Worm (Caenorhabditis elegans) whole organism, young adult: ENCODE results near the gene lelo-1.

Source experiments
- B0019.2 ChIP-seq: fragments of 200-800 bp; sonication (Bioruptor generic); conservative IDR thresholded peaks from 2 replicates; pipeline ENCODE4 v1.3.6; 2022; ENCODE audit warnings: missing genetic modification reagents, missing genetic modification characterization, missing compliant biosample characterization
- C17E4.6 ChIP-seq: fragments of 200-800 bp; sonication (Bioruptor generic); IDR thresholded peaks from 2 replicates; pipeline ENCODE4 v1.3.6; 2022; ENCODE audit warnings: missing genetic modification reagents, missing genetic modification characterization, missing compliant biosample characterization
- F10E7.11 ChIP-seq: sonication (generic microtip); optimal IDR thresholded peaks from 2 replicates; lab custom pipeline; 2017; ENCODE audit warnings: mild to moderate bottlenecking, missing genetic modification characterization, moderate library complexity, missing compliant biosample characterization
- F39B2.1 ChIP-seq: fragments of 200-800 bp; sonication (Bioruptor generic); IDR thresholded peaks from 2 replicates; pipeline ENCODE4 v1.3.6; 2022; ENCODE audit warnings: missing genetic modification reagents, missing genetic modification characterization, missing compliant biosample characterization
- F52B5.7 ChIP-seq: sonication (generic microtip); optimal IDR thresholded peaks from 2 replicates; lab custom pipeline; 2016; ENCODE audit warnings: mild to moderate bottlenecking, missing genetic modification characterization, missing compliant biosample characterization
- F57C9.4 ChIP-seq: sonication (generic microtip); optimal IDR thresholded peaks from 2 replicates; lab custom pipeline; 2017; ENCODE audit warnings: mild to moderate bottlenecking, missing genetic modification characterization, missing compliant biosample characterization
- T26A5.8 ChIP-seq: sonication (generic microtip); optimal IDR thresholded peaks from 2 replicates; lab custom pipeline; 2016; ENCODE audit warnings: missing genetic modification characterization, missing compliant biosample characterization
- Y53G8AR.9 ChIP-seq: fragments of 200-800 bp; sonication (Bioruptor generic); conservative IDR thresholded peaks from 2 replicates; pipeline ENCODE4 v1.3.6; 2022; ENCODE audit warnings: missing genetic modification reagents, missing genetic modification characterization, missing compliant biosample characterization
- attf-3 ChIP-seq: fragments of 200-800 bp; sonication (Bioruptor generic); conservative IDR thresholded peaks from 2 replicates; pipeline ENCODE4 v1.3.6; 2022; ENCODE audit warnings: missing genetic modification reagents, missing genetic modification characterization, missing compliant biosample characterization
- bed-1 ChIP-seq: fragments of 200-800 bp; sonication (Bioruptor generic); IDR thresholded peaks from 2 replicates; pipeline ENCODE4 v1.3.6; 2022; ENCODE audit warnings: missing genetic modification reagents, missing genetic modification characterization, missing compliant biosample characterization
- bed-2 ChIP-seq: fragments of 200-800 bp; sonication (Bioruptor generic); IDR thresholded peaks from 2 replicates; pipeline ENCODE4 v1.3.6; 2022; ENCODE audit warnings: missing genetic modification reagents, missing genetic modification characterization, missing compliant biosample characterization
- ceh-40 ChIP-seq: fragments of 200-800 bp; sonication (Bioruptor generic); IDR thresholded peaks from 2 replicates; pipeline ENCODE4 v1.3.6; 2022; ENCODE audit warnings: missing genetic modification characterization, missing compliant biosample characterization
- ceh-79 ChIP-seq: sonication (generic microtip); optimal IDR thresholded peaks from 2 replicates; lab custom pipeline; 2017; ENCODE audit warnings: mild to moderate bottlenecking, missing genetic modification characterization, missing compliant biosample characterization
- chd-7 ChIP-seq: sonication (generic microtip); optimal IDR thresholded peaks from 2 replicates; lab custom pipeline; 2016; ENCODE audit warnings: mild to moderate bottlenecking, missing genetic modification characterization, moderate library complexity, missing compliant biosample characterization
- die-1 ChIP-seq: sonication (generic microtip); optimal IDR thresholded peaks from 2 replicates; lab custom pipeline; 2016; ENCODE audit warnings: missing genotype, mild to moderate bottlenecking, missing genetic modification characterization, missing compliant biosample characterization
- dpff-1 ChIP-seq: sonication (generic microtip); optimal IDR thresholded peaks from 2 replicates; lab custom pipeline; 2017; ENCODE audit warnings: mild to moderate bottlenecking, missing genetic modification characterization, missing compliant biosample characterization
- dpl-1 ChIP-seq: fragments of 150-350 bp; optimal IDR thresholded peaks from 2 replicates; lab custom pipeline; 2014; ENCODE audit warnings: missing biosample characterization, missing genetic modification reagents, missing genetic modification characterization
- efl-1 ChIP-seq: fragments of 150-350 bp; optimal IDR thresholded peaks from 2 replicates; lab custom pipeline; 2014; ENCODE audit warnings: missing biosample characterization, missing genetic modification reagents, missing genetic modification characterization
- egl-18 ChIP-seq: fragments of 200-800 bp; sonication (Bioruptor generic); IDR thresholded peaks from 2 replicates; pipeline ENCODE4 v1.3.6; 2022; ENCODE audit warnings: missing genetic modification reagents, missing genetic modification characterization, missing compliant biosample characterization
- egl-44 ChIP-seq: fragments of 200-800 bp; sonication (Bioruptor generic); IDR thresholded peaks from 2 replicates; pipeline ENCODE4 v1.3.6; 2022; ENCODE audit warnings: missing genetic modification reagents, missing genetic modification characterization, missing compliant biosample characterization
- ekl-4 ChIP-seq: fragments of 200-800 bp; sonication (Bioruptor generic); IDR thresholded peaks from 2 replicates; pipeline ENCODE4 v1.3.6; 2022; ENCODE audit warnings: missing genetic modification reagents, missing genetic modification characterization, missing compliant biosample characterization
- him-1 ChIP-seq: sonication (generic microtip); optimal IDR thresholded peaks from 2 replicates; lab custom pipeline; 2016; ENCODE audit warnings: missing genotype, missing genetic modification reagents, missing genetic modification characterization, missing compliant biosample characterization
- hlh-26 ChIP-seq: fragments of 200-800 bp; sonication (Bioruptor generic); conservative IDR thresholded peaks from 2 replicates; pipeline ENCODE4 v1.3.6; 2022; ENCODE audit warnings: missing genetic modification reagents, missing genetic modification characterization, missing compliant biosample characterization
- hmg-1.2 ChIP-seq: fragments of 200-800 bp; sonication (Bioruptor generic); IDR thresholded peaks from 2 replicates; pipeline ENCODE4 v1.3.6; 2022; ENCODE audit warnings: missing genetic modification reagents, missing genetic modification characterization, missing compliant biosample characterization
- hmg-20 ChIP-seq: fragments of 200-800 bp; sonication (Bioruptor generic); IDR thresholded peaks from 2 replicates; pipeline ENCODE4 v1.3.6; 2022; ENCODE audit warnings: missing genetic modification reagents, missing genetic modification characterization, missing compliant biosample characterization
- hsf-1 ChIP-seq: fragments of 200-800 bp; sonication (Bioruptor generic); IDR thresholded peaks from 2 replicates; pipeline ENCODE4 v1.3.6; 2022; ENCODE audit warnings: missing genetic modification reagents, missing genetic modification characterization, missing compliant biosample characterization
- lin-35 ChIP-seq, 3 experiments: fragments of 150-350 bp in 2 of 3; sonication (generic microtip) in 1 of 3; optimal IDR thresholded peaks; 2 replicates each; lab custom pipeline; 2014 to 2018; ENCODE audit warnings: missing biosample characterization in 3 of 3, missing genetic modification characterization in 3 of 3, missing genetic modification reagents in 3 of 3
- lin-54 ChIP-seq: fragments of 200-800 bp; sonication (Bioruptor generic); optimal IDR thresholded peaks from 2 replicates; lab custom pipeline; 2018; ENCODE audit warnings: mild to moderate bottlenecking, missing genetic modification characterization, missing compliant biosample characterization
- lir-1 ChIP-seq: fragments of 200-800 bp; sonication (Bioruptor generic); conservative IDR thresholded peaks from 2 replicates; pipeline ENCODE4 v1.3.6; 2022; ENCODE audit warnings: missing genetic modification reagents, missing genetic modification characterization, missing compliant biosample characterization
- lsl-1 ChIP-seq: fragments of 200-800 bp; sonication (Bioruptor generic); optimal IDR thresholded peaks from 2 replicates; lab custom pipeline; 2018; ENCODE audit warnings: mild to moderate bottlenecking, missing genetic modification characterization, moderate library complexity, missing compliant biosample characterization
- madf-10 ChIP-seq: sonication (generic microtip); optimal IDR thresholded peaks from 2 replicates; lab custom pipeline; 2016; ENCODE audit warnings: mild to moderate bottlenecking, missing genetic modification characterization, missing compliant biosample characterization
- madf-6 ChIP-seq: fragments of 200-800 bp; sonication (Bioruptor generic); IDR thresholded peaks from 2 replicates; pipeline ENCODE4 v1.3.6; 2022; ENCODE audit warnings: missing genetic modification reagents, missing genetic modification characterization, missing compliant biosample characterization
- mcd-1 ChIP-seq: fragments of 200-800 bp; sonication (Bioruptor generic); IDR thresholded peaks from 2 replicates; pipeline ENCODE4 v1.3.6; 2022; ENCODE audit warnings: missing genetic modification reagents, missing genetic modification characterization, missing compliant biosample characterization
- mes-4 ChIP-seq: sonication (generic microtip); optimal IDR thresholded peaks from 2 replicates; lab custom pipeline; 2016; ENCODE audit warnings: missing genotype, missing genetic modification characterization, missing compliant biosample characterization
- rcor-1 ChIP-seq: fragments of 200-800 bp; sonication (Bioruptor generic); IDR thresholded peaks from 2 replicates; pipeline ENCODE4 v1.3.6; 2022; ENCODE audit warnings: missing genetic modification reagents, missing genetic modification characterization, missing compliant biosample characterization
- rpc-1 ChIP-seq, 2 experiments: fragments of 150-350 bp in 1 of 2; sonication (generic microtip) in 1 of 2; optimal IDR thresholded peaks; 2 replicates each; lab custom pipeline; 2014 to 2018; ENCODE audit warnings: missing biosample characterization in 1 of 2, missing genetic modification characterization in 1 of 2, missing genetic modification reagents in 1 of 2, missing genotype in 1 of 2
- sea-2 ChIP-seq: fragments of 200-800 bp; sonication (Bioruptor generic); IDR thresholded peaks from 2 replicates; pipeline ENCODE4 v1.3.6; 2022; ENCODE audit warnings: missing genetic modification characterization, missing compliant biosample characterization
- snpc-1.3 ChIP-seq: sonication (generic microtip); optimal IDR thresholded peaks from 2 replicates; lab custom pipeline; 2017; ENCODE audit warnings: missing genetic modification characterization, mild to moderate bottlenecking, missing compliant biosample characterization, antibody characterized with exemption, moderate library complexity, missing genotype, missing genetic modification reagents; ENCODE audit not compliant: insufficient read depth
- snpc-4 ChIP-seq, 5 experiments: fragments of 150-350 bp in 1 of 5; sonication (generic microtip) in 4 of 5; optimal IDR thresholded peaks; 2 replicates each; lab custom pipeline; 2014 to 2018; ENCODE audit warnings: missing genetic modification characterization in 5 of 5, missing biosample characterization in 3 of 5, antibody characterized with exemption in 2 of 5, mild to moderate bottlenecking in 2 of 5, missing compliant biosample characterization in 2 of 5, missing genotype in 2 of 5, moderate library complexity in 2 of 5, missing genetic modification reagents in 1 of 5
- somi-1 ChIP-seq: fragments of 200-800 bp; sonication (Bioruptor generic); optimal IDR thresholded peaks from 2 replicates; lab custom pipeline; 2018; ENCODE audit warnings: mild to moderate bottlenecking, missing genetic modification characterization, missing compliant biosample characterization
- tbp1 ChIP-seq: fragments of 200-800 bp; sonication (Bioruptor generic); optimal IDR thresholded peaks from 2 replicates; lab custom pipeline; 2018; ENCODE audit warnings: mild to moderate bottlenecking, missing genetic modification characterization, missing compliant biosample characterization
- tlf-1 ChIP-seq: fragments of 200-800 bp; sonication (Bioruptor generic); optimal IDR thresholded peaks from 2 replicates; lab custom pipeline; 2018; ENCODE audit warnings: mild to moderate bottlenecking, missing genetic modification characterization, missing compliant biosample characterization
- zim-3 ChIP-seq: sonication (generic microtip); optimal IDR thresholded peaks from 2 replicates; lab custom pipeline; 2017; ENCODE audit warnings: mild to moderate bottlenecking, missing genetic modification characterization, moderate library complexity, missing compliant biosample characterization
- ztf-18 ChIP-seq: sonication (generic microtip); optimal IDR thresholded peaks from 2 replicates; lab custom pipeline; 2016; ENCODE audit warnings: missing genotype, mild to moderate bottlenecking, missing genetic modification characterization, missing compliant biosample characterization
- ztf-22 ChIP-seq: fragments of 200-800 bp; sonication (Bioruptor generic); optimal IDR thresholded peaks from 2 replicates; lab custom pipeline; 2018; ENCODE audit warnings: mild to moderate bottlenecking, missing genetic modification characterization, moderate library complexity, missing compliant biosample characterization
- ztf-26 ChIP-seq: sonication (generic microtip); optimal IDR thresholded peaks from 2 replicates; lab custom pipeline; 2017; ENCODE audit warnings: missing genetic modification characterization, missing compliant biosample characterization
- ztf-6 ChIP-seq: fragments of 200-800 bp; sonication (Bioruptor generic); IDR thresholded peaks from 2 replicates; pipeline ENCODE4 v1.3.6; 2022; ENCODE audit warnings: missing genetic modification reagents, missing genetic modification characterization, missing compliant biosample characterization

Gene lelo-1

DNA sequence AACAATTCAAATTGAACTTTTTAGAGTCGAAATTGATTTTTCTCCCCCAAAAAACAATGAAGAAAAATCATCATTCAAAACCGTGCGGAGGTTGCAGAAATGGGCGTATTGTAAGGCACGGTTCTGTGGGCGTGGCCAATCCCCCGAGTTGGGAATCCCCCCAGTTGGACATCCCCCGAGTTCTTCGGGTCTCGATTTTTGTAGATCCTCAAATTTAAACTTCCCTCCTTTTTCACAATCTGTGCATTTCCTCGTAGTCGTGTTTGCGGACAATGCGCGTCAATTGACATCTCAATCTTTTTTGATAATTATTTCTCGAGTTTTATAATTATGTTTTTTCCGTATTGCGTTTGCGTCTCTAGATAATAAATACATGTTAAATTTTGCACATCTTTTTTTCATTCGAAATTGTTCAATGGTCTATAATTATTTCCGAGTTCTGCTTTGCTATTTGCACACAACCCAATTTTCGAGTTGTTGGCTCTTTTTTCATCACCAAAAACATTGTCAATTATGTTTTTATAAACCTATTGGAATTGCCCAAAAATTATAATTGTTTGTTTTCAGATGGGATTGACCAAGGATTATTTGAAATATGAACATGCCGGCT, 23.8 kb downstream of the lelo-1 start, which contains the start of gene F13H8.2:
F13H8.2 (plus strand) TSS at position 560 of the 610 bp plus-strand sequence.
- TF ChIP-seq egl-44 (peak; percentile 66; the same call in 1 of the 2 replicates), rpc-1 (optimal IDR thresholded peaks at IDR 0.05; lab: Kevin White, UChicago) (no peak), rpc-1 (tag; optimal IDR thresholded peaks at IDR 0.05; lab: Kevin White, UChicago) (no peak), hlh-26 (GFP tag; lab: Robert Waterston, UW) (no peak), him-1 (peak; percentile 19), mcd-1 (peak; percentile 90), somi-1 (GFP tag; lab: Kevin White, UChicago) (no peak), ekl-4 (peak; percentile 86), bed-1 (no peak), ceh-40 (GFP tag; lab: Robert Waterston, UW) (0 out of 2 replicates have a peak, but pooled peaks have one; percentile 10), lir-1 (GFP tag; lab: Robert Waterston, UW) (peak; percentile 69), efl-1 (GFP tag; lab: Kevin White, UChicago) (peak; percentile 76), hmg-1.2 (peak; percentile 63), Y53G8AR.9 (peak; percentile 61; the same call in 1 of the 2 replicates), ztf-22 (no peak), bed-2 (GFP tag; lab: Robert Waterston, UW) (peak; percentile 88), T26A5.8 (tag; lab: Kevin White, UChicago) (no peak), hsf-1 (GFP tag; lab: Robert Waterston, UW) (peak; percentile 37; the same call in 1 of the 2 replicates), B0019.2 (GFP tag; lab: Robert Waterston, UW) (peak; percentile 84), ztf-26 (tag; lab: Kevin White, UChicago) (peak; percentile 13), rcor-1 (peak; percentile 92), tlf-1 (GFP tag; lab: Kevin White, UChicago) (peak; percentile 52), madf-6 (peak; percentile 82), snpc-1.3 (tag; lab: Kevin White, UChicago) (no peak), ztf-6 (GFP tag; lab: Robert Waterston, UW) (peak; percentile 50; the same call in 1 of the 2 replicates), F52B5.7 (tag; lab: Kevin White, UChicago) (no peak), madf-10 (tag; lab: Kevin White, UChicago) (peak; percentile 23), lin-54 (GFP tag; lab: Kevin White, UChicago) (peak; percentile 96), sea-2 (no peak), die-1 (tag; lab: Kevin White, UChicago) (no peak), ceh-79 (tag; lab: Kevin White, UChicago) (no peak), ztf-18 (tag; lab: Kevin White, UChicago) (peak; percentile 56), attf-3 (GFP tag; lab: Robert Waterston, UW) (peak; percentile 79), egl-18 (no peak), lin-35 (GFP tag; optimal IDR thresholded peaks at IDR 0.05; lab: Kevin White, UChicago) (peak in 2 of 3 experiments; percentile 24 to 94), dpff-1 (tag; lab: Kevin White, UChicago) (no peak), dpl-1 (peak; percentile 68), tbp1 (GFP tag; lab: Kevin White, UChicago) (peak; percentile 52), snpc-4 (GFP tag; optimal IDR thresholded peaks at IDR 0.05; lab: Kevin White, UChicago) (no peak), snpc-4 (tag; optimal IDR thresholded peaks at IDR 0.05; lab: Kevin White, UChicago) (peak in 1 of 4 experiments; percentile 18), chd-7 (tag; lab: Kevin White, UChicago) (no peak), C17E4.6 (peak; percentile 70; the same call in 1 of the 2 replicates), lsl-1 (GFP tag; lab: Kevin White, UChicago) (peak; percentile 63), F57C9.4 (tag; lab: Kevin White, UChicago) (no peak), zim-3 (peak; percentile 2), hmg-20 (GFP tag; lab: Robert Waterston, UW) (0 out of 2 replicates have a peak, but pooled peaks have one; percentile 43), F10E7.11 (tag; lab: Kevin White, UChicago) (no peak), mes-4 (no peak), F39B2.1 (no peak)
